Fruit fly (Drosophila melanogaster) whole organism, embryonic: Measurements from ENCODE around the gene CG1840.

Source experiments
- Aef1 ChIP-seq: fragments of 200-800 bp; sonication (Bioruptor generic); IDR thresholded peaks from 3 replicates; pipeline ENCODE4 v1.3.6; 2022; ENCODE audit warnings: missing biosample characterization, missing genetic modification characterization
- B-H1 ChIP-seq: fragments of 200-800 bp; sonication (Bioruptor generic); IDR thresholded peaks from 3 replicates; pipeline ENCODE4 v1.3.6; 2022; ENCODE audit warnings: missing biosample characterization, missing genetic modification characterization
- CG10147 ChIP-seq: fragments of 200-800 bp; sonication (Bioruptor generic); optimal IDR thresholded peaks from 2 replicates; lab custom pipeline; 2019; ENCODE audit warnings: missing biosample characterization, mild to moderate bottlenecking, missing genetic modification characterization, moderate library complexity
- CG1024 ChIP-seq: fragments of 200-800 bp; sonication (Bioruptor generic); IDR thresholded peaks from 2 replicates; pipeline ENCODE4 v1.3.6; 2022; ENCODE audit warnings: missing biosample characterization, missing genetic modification characterization
- CG12104 ChIP-seq: fragments of 200-800 bp; sonication (Bioruptor generic); optimal IDR thresholded peaks from 3 replicates; lab custom pipeline; 2016; ENCODE audit warnings: missing biosample characterization, missing genetic modification characterization
- CG12391 ChIP-seq: fragments of 200-800 bp; sonication (Bioruptor generic); optimal IDR thresholded peaks from 3 replicates; lab custom pipeline; 2018; ENCODE audit warnings: missing biosample characterization, mild to moderate bottlenecking, missing genetic modification characterization, moderate library complexity
- CG12769 ChIP-seq: fragments of 200-800 bp; sonication (Bioruptor generic); optimal IDR thresholded peaks from 2 replicates; lab custom pipeline; 2019; ENCODE audit warnings: missing biosample characterization, mild to moderate bottlenecking, missing genetic modification characterization, moderate library complexity
- CG13296 ChIP-seq: fragments of 200-800 bp; sonication (Bioruptor generic); optimal IDR thresholded peaks from 3 replicates; lab custom pipeline; 2018; ENCODE audit warnings: missing biosample characterization, mild to moderate bottlenecking, missing genetic modification characterization
- CG15011 ChIP-seq: fragments of 200-800 bp; sonication (Bioruptor generic); optimal IDR thresholded peaks from 3 replicates; lab custom pipeline; 2018; ENCODE audit warnings: missing biosample characterization, mild to moderate bottlenecking, missing genetic modification characterization
- CG15514 ChIP-seq: fragments of 200-800 bp; sonication (Bioruptor generic); optimal IDR thresholded peaks from 3 replicates; lab custom pipeline; 2017; ENCODE audit warnings: missing biosample characterization, missing genetic modification characterization, mild to moderate bottlenecking, moderate library complexity, missing genetic modification reagents
- CG1792 ChIP-seq: fragments of 200-800 bp; sonication (Bioruptor generic); optimal IDR thresholded peaks from 2 replicates; lab custom pipeline; 2016; ENCODE audit warnings: missing biosample characterization, missing genetic modification characterization
- CG18262 ChIP-seq: fragments of 200-800 bp; optimal IDR thresholded peaks from 3 replicates; lab custom pipeline; 2019; ENCODE audit warnings: missing biosample characterization, mild to moderate bottlenecking, missing genetic modification characterization, moderate library complexity
- CG18476 ChIP-seq: fragments of 200-800 bp; sonication (Bioruptor generic); optimal IDR thresholded peaks from 2 replicates; lab custom pipeline; 2016; ENCODE audit warnings: missing biosample characterization, mild to moderate bottlenecking, missing genetic modification characterization
- CG2199 ChIP-seq: fragments of 200-800 bp; sonication (Bioruptor generic); IDR thresholded peaks from 3 replicates; pipeline ENCODE4 v1.3.6; 2022; ENCODE audit warnings: missing biosample characterization, missing genetic modification characterization
- CG2202 ChIP-seq: fragments of 200-800 bp; sonication (Bioruptor generic); optimal IDR thresholded peaks from 2 replicates; lab custom pipeline; 2018; ENCODE audit warnings: missing biosample characterization, mild to moderate bottlenecking, missing genetic modification characterization
- CG2712 ChIP-seq: fragments of 200-800 bp; optimal IDR thresholded peaks from 3 replicates; lab custom pipeline; 2019; ENCODE audit warnings: missing biosample characterization, mild to moderate bottlenecking, missing genetic modification characterization, moderate library complexity
- CG2875 ChIP-seq: fragments of 200-800 bp; sonication (Bioruptor generic); optimal IDR thresholded peaks from 2 replicates; lab custom pipeline; 2017; ENCODE audit warnings: missing biosample characterization, mild to moderate bottlenecking, missing genetic modification characterization, missing genetic modification reagents
- CG34422 ChIP-seq: fragments of 200-800 bp; sonication (Bioruptor generic); IDR thresholded peaks from 3 replicates; pipeline ENCODE4 v1.3.6; 2022; ENCODE audit warnings: missing biosample characterization, missing genetic modification characterization
- CG3838 ChIP-seq: fragments of 200-800 bp; sonication (Bioruptor generic); optimal IDR thresholded peaks from 3 replicates; lab custom pipeline; 2016; ENCODE audit warnings: missing biosample characterization, missing genetic modification characterization
- CG43689 ChIP-seq: fragments of 200-800 bp; sonication (Bioruptor generic); IDR thresholded peaks from 2 replicates; pipeline ENCODE4 v1.3.6; 2022; ENCODE audit warnings: missing biosample characterization, missing genetic modification characterization
- CG6272 ChIP-seq: fragments of 200-800 bp; sonication (Bioruptor generic); IDR thresholded peaks from 2 replicates; pipeline ENCODE4 v1.3.6; 2022; ENCODE audit warnings: missing biosample characterization, missing genetic modification characterization
- CG7963 ChIP-seq: fragments of 200-800 bp; sonication (Bioruptor generic); IDR thresholded peaks from 3 replicates; pipeline ENCODE4 v1.3.6; 2022; ENCODE audit warnings: missing biosample characterization, missing genetic modification characterization; ENCODE audit not compliant: partially characterized antibody
- CG8478 ChIP-seq: fragments of >200 bp; optimal IDR thresholded peaks from 2 replicates; lab custom pipeline; 2018
- CG9932 ChIP-seq: fragments of 200-800 bp; sonication (Bioruptor generic); IDR thresholded peaks from 2 replicates; pipeline ENCODE4 v1.3.6; 2022; ENCODE audit warnings: missing biosample characterization, missing genetic modification characterization
- CrebB ChIP-seq: fragments of 200-800 bp; sonication (Bioruptor generic); optimal IDR thresholded peaks from 3 replicates; lab custom pipeline; 2018; ENCODE audit warnings: missing biosample characterization, mild to moderate bottlenecking, missing genetic modification characterization
- Deaf1 ChIP-seq: fragments of 200-800 bp; optimal IDR thresholded peaks from 3 replicates; lab custom pipeline; 2019; ENCODE audit warnings: missing biosample characterization, mild to moderate bottlenecking, missing genetic modification characterization, moderate library complexity
- Doc3 ChIP-seq: fragments of 200-800 bp; sonication (Bioruptor generic); IDR thresholded peaks from 3 replicates; pipeline ENCODE4 v1.3.6; 2022; ENCODE audit warnings: missing biosample characterization, missing genetic modification characterization; ENCODE audit not compliant: partially characterized antibody
- Fer1 ChIP-seq: fragments of 200-800 bp; sonication (Bioruptor generic); optimal IDR thresholded peaks from 2 replicates; lab custom pipeline; 2017; ENCODE audit warnings: missing biosample characterization, mild to moderate bottlenecking, missing genetic modification characterization
- GATAe ChIP-seq: fragments of 200-800 bp; sonication (Bioruptor generic); conservative IDR thresholded peaks from 2 replicates; pipeline ENCODE4 v1.3.6; 2022; ENCODE audit warnings: missing biosample characterization, missing genetic modification characterization
- H2.0 ChIP-seq: fragments of 200-800 bp; sonication (Bioruptor generic); IDR thresholded peaks from 2 replicates; pipeline ENCODE4 v1.3.6; 2022; ENCODE audit warnings: missing biosample characterization, missing genetic modification characterization
- HLHmδ ChIP-seq: fragments of 200-800 bp; sonication (Bioruptor generic); optimal IDR thresholded peaks from 2 replicates; lab custom pipeline; 2018; ENCODE audit warnings: missing biosample characterization, mild to moderate bottlenecking, missing genetic modification characterization, moderate library complexity
- Meics ChIP-seq: fragments of 200-800 bp; sonication (Bioruptor generic); optimal IDR thresholded peaks from 2 replicates; lab custom pipeline; 2017; ENCODE audit warnings: missing biosample characterization, mild to moderate bottlenecking, missing genetic modification characterization
- Nf-YB ChIP-seq: fragments of 200-800 bp; sonication (Bioruptor generic); optimal IDR thresholded peaks from 3 replicates; lab custom pipeline; 2019; ENCODE audit warnings: missing biosample characterization, mild to moderate bottlenecking, missing genetic modification characterization, moderate library complexity
- Rfx ChIP-seq: fragments of 200-800 bp; sonication (Bioruptor generic); IDR thresholded peaks from 2 replicates; pipeline ENCODE4 v1.3.6; 2022; ENCODE audit warnings: missing biosample characterization, missing genetic modification characterization
- Stat92E ChIP-seq, 3 experiments: fragments of >200 bp in 2 of 3; fragments of 200-800 bp in 1 of 3; sonication (Bioruptor generic) in 1 of 3; optimal IDR thresholded peaks; 2 replicates each; lab custom pipeline; 2017 to 2019; ENCODE audit warnings: missing biosample characterization in 3 of 3, missing genetic modification characterization in 3 of 3, mild to moderate bottlenecking in 1 of 3, moderate library complexity in 1 of 3
- Taf1 ChIP-seq: fragments of 200-800 bp; sonication (Bioruptor generic); IDR thresholded peaks from 2 replicates; pipeline ENCODE4 v1.3.6; 2022; ENCODE audit warnings: missing biosample characterization, missing genetic modification characterization
- Xbp1 ChIP-seq: fragments of 200-800 bp; sonication (Bioruptor generic); optimal IDR thresholded peaks from 3 replicates; lab custom pipeline; 2016; ENCODE audit warnings: missing biosample characterization, mild to moderate bottlenecking, missing genetic modification characterization
- abd-A ChIP-seq: fragments of 200-800 bp; sonication (Bioruptor generic); optimal IDR thresholded peaks from 3 replicates; lab custom pipeline; 2019; ENCODE audit warnings: missing biosample characterization, mild to moderate bottlenecking, missing genetic modification characterization, moderate library complexity
- amos ChIP-seq: fragments of 200-800 bp; sonication (Bioruptor generic); IDR thresholded peaks from 2 replicates; pipeline ENCODE4 v1.3.6; 2022; ENCODE audit warnings: missing biosample characterization, missing genetic modification characterization; ENCODE audit not compliant: partially characterized antibody
- emc ChIP-seq: fragments of 200-800 bp; sonication (Bioruptor generic); optimal IDR thresholded peaks from 2 replicates; lab custom pipeline; 2016; ENCODE audit warnings: missing biosample characterization, missing genetic modification characterization
- eve ChIP-seq, 2 experiments: fragments of >200 bp; optimal IDR thresholded peaks; 2 replicates each; lab custom pipeline; 2017; ENCODE audit warnings: missing biosample characterization in 2 of 2, missing genetic modification characterization in 2 of 2
- fd3F ChIP-seq: fragments of 200-800 bp; sonication (Bioruptor generic); optimal IDR thresholded peaks from 2 replicates; lab custom pipeline; 2018; ENCODE audit warnings: missing biosample characterization, mild to moderate bottlenecking, missing genetic modification characterization, moderate library complexity
- h ChIP-seq: fragments of >200 bp; optimal IDR thresholded peaks from 2 replicates; lab custom pipeline; 2017
- hbn ChIP-seq: fragments of 200-800 bp; sonication (Bioruptor generic); IDR thresholded peaks from 2 replicates; pipeline ENCODE4 v1.3.6; 2022; ENCODE audit warnings: missing biosample characterization, missing genetic modification characterization; ENCODE audit not compliant: partially characterized antibody
- ind ChIP-seq: fragments of 200-800 bp; sonication (Bioruptor generic); optimal IDR thresholded peaks from 3 replicates; lab custom pipeline; 2016; ENCODE audit warnings: missing biosample characterization, missing genetic modification characterization
- nerfin-1 ChIP-seq: fragments of 200-800 bp; sonication (Bioruptor generic); optimal IDR thresholded peaks from 3 replicates; lab custom pipeline; 2019; ENCODE audit warnings: missing biosample characterization, mild to moderate bottlenecking, missing genetic modification characterization, moderate library complexity
- org-1 ChIP-seq: fragments of 200-800 bp; sonication (Bioruptor generic); optimal IDR thresholded peaks from 2 replicates; lab custom pipeline; 2017; ENCODE audit warnings: missing biosample characterization, missing genetic modification characterization
- run ChIP-seq: fragments of 200-800 bp; sonication (Bioruptor generic); optimal IDR thresholded peaks from 3 replicates; lab custom pipeline; 2018; ENCODE audit warnings: missing biosample characterization, mild to moderate bottlenecking, missing genetic modification characterization
- twi ChIP-seq: fragments of 200-800 bp; optimal IDR thresholded peaks from 2 replicates; lab custom pipeline; 2019; ENCODE audit warnings: missing biosample characterization, mild to moderate bottlenecking, missing genetic modification characterization, moderate library complexity

CG1840 gene

dm6 chrX:11848507-11849264 is 39.5 kb upstream of the CG1840 start (continued):
- TF ChIP-seq twi (tag; lab: Kevin White, UChicago) (no peak), CG6272 (GFP tag; lab: Robert Waterston, UW) (no peak), CG15514 (peak; percentile 7), nerfin-1 (tag; lab: Kevin White, UChicago) (peak; percentile 13), CG2199 (0 out of 3 replicates have a peak, but pooled peaks have one; percentile 19), CG12391 (tag; lab: Kevin White, UChicago) (peak; percentile 49), fd3F (peak; percentile 60), CG2202 (no peak), CG3838 (no peak), Deaf1 (tag; lab: Kevin White, UChicago) (peak; percentile 20), CG13296 (GFP tag; lab: Kevin White, UChicago) (peak; percentile 23), CG18262 (tag; lab: Kevin White, UChicago) (peak; percentile 57), Doc3 (GFP tag; lab: Robert Waterston, UW) (no peak), HLHmδ (no peak), Xbp1 (peak; percentile 39), run (tag; lab: Kevin White, UChicago) (peak; percentile 30), Meics (peak; percentile 44), CG7963 (GFP tag; lab: Robert Waterston, UW) (no peak), emc (GFP tag; lab: Kevin White, UChicago) (no peak), CrebB (tag; lab: Kevin White, UChicago) (no peak), Rfx (GFP tag; lab: Robert Waterston, UW) (0 out of 2 replicates have a peak, but pooled peaks have one; percentile 36), Nf-YB (GFP tag; lab: Kevin White, UChicago) (peak; percentile 15), org-1 (no peak), CG18476 (GFP tag; lab: Kevin White, UChicago) (peak; percentile 15), CG9932 (GFP tag; lab: Robert Waterston, UW) (peak; percentile 37), amos (GFP tag; lab: Robert Waterston, UW) (no peak), eve (GFP tag; optimal IDR thresholded peaks at IDR 0.05; lab: Kevin White, UChicago) (no peak), CG1024 (GFP tag; lab: Robert Waterston, UW) (0 out of 2 replicates have a peak, but pooled peaks have one; percentile 17), H2.0 (GFP tag; lab: Robert Waterston, UW) (0 out of 2 replicates have a peak, but pooled peaks have one; percentile 41), CG12104 (GFP tag; lab: Kevin White, UChicago) (no peak), CG1792 (no peak), h (no peak), Taf1 (GFP tag; lab: Robert Waterston, UW) (no peak), Fer1 (GFP tag; lab: Kevin White, UChicago) (peak; percentile 42), CG12769 (peak; percentile 40), CG10147 (GFP tag; lab: Kevin White, UChicago) (peak; percentile 5), ind (GFP tag; lab: Kevin White, UChicago) (peak; percentile 13), abd-A (peak; percentile 78), Aef1 (GFP tag; lab: Robert Waterston, UW) (0 out of 3 replicates have a peak, but pooled peaks have one; percentile 28), hbn (GFP tag; lab: Robert Waterston, UW) (no peak), CG15011 (peak; percentile 5), Stat92E (GFP tag; optimal IDR thresholded peaks at IDR 0.05; lab: Kevin White, UChicago) (no peak), CG34422 (no peak; the same call in 2 of the 3 replicates), CG43689 (no peak), CG8478 (lab: Kevin White, UChicago) (no peak), B-H1 (GFP tag; lab: Robert Waterston, UW) (peak; percentile 21; the same call in 1 of the 3 replicates), CG2875 (no peak), GATAe (GFP tag; lab: Robert Waterston, UW) (no peak), CG2712 (peak; percentile 53)
